Fruit fly (Drosophila melanogaster) whole organism, prepupa: ENCODE measurements around the gene CG31650.

ENCODE experiments used
- Blimp-1 ChIP-seq: fragments of 200-800 bp; sonication (Bioruptor generic); optimal IDR thresholded peaks from 3 replicates; lab custom pipeline; 2017; ENCODE audit warnings: missing biosample characterization, missing genetic modification characterization, mild to moderate bottlenecking, moderate library complexity, missing genetic modification reagents
- CG1621 ChIP-seq: fragments of 200-800 bp; sonication (Bioruptor generic); optimal IDR thresholded peaks from 3 replicates; lab custom pipeline; 2018; ENCODE audit warnings: missing biosample characterization, mild to moderate bottlenecking, missing genetic modification characterization
- CG16779 ChIP-seq: fragments of 200-800 bp; sonication (Bioruptor generic); optimal IDR thresholded peaks from 3 replicates; lab custom pipeline; 2017; ENCODE audit warnings: missing biosample characterization, mild to moderate bottlenecking, missing genetic modification characterization
- CG3032 ChIP-seq: fragments of 200-800 bp; optimal IDR thresholded peaks from 2 replicates; lab custom pipeline; 2019; ENCODE audit warnings: missing biosample characterization, mild to moderate bottlenecking, missing genetic modification characterization, moderate library complexity
- CG6163 ChIP-seq: fragments of 200-800 bp; sonication (Bioruptor generic); IDR thresholded peaks from 3 replicates; pipeline ENCODE4 v1.3.6; 2022; ENCODE audit warnings: missing biosample characterization, missing genetic modification characterization
- CG8119 ChIP-seq: fragments of 200-800 bp; sonication (Bioruptor generic); IDR thresholded peaks from 3 replicates; pipeline ENCODE4 v1.3.6; 2022; ENCODE audit warnings: missing biosample characterization, missing genetic modification characterization
- Lpt ChIP-seq: fragments of 200-800 bp; sonication (Bioruptor generic); optimal IDR thresholded peaks from 3 replicates; lab custom pipeline; 2016; ENCODE audit warnings: missing biosample characterization, missing genetic modification characterization
- Sox102F ChIP-seq: fragments of 200-800 bp; sonication (Bioruptor generic); optimal IDR thresholded peaks from 2 replicates; lab custom pipeline; 2016; ENCODE audit warnings: missing biosample characterization, mild to moderate bottlenecking, missing genetic modification characterization
- Sox14 ChIP-seq: fragments of 200-800 bp; sonication (Bioruptor generic); optimal IDR thresholded peaks from 3 replicates; lab custom pipeline; 2016; ENCODE audit warnings: missing biosample characterization, missing genetic modification characterization
- acj6 ChIP-seq: fragments of 200-800 bp; sonication (Bioruptor generic); optimal IDR thresholded peaks from 3 replicates; lab custom pipeline; 2016; ENCODE audit warnings: missing biosample characterization, missing genetic modification characterization
- cyc ChIP-seq: fragments of 200-800 bp; sonication (Bioruptor generic); optimal IDR thresholded peaks from 3 replicates; lab custom pipeline; 2016; ENCODE audit warnings: missing biosample characterization, missing genetic modification characterization
- dsx ChIP-seq: fragments of 200-800 bp; optimal IDR thresholded peaks from 3 replicates; lab custom pipeline; 2019; ENCODE audit warnings: missing biosample characterization, mild to moderate bottlenecking, missing genetic modification characterization, moderate library complexity; ENCODE audit not compliant: poor library complexity, severe bottlenecking
- eg ChIP-seq: fragments of 200-800 bp; sonication (Bioruptor generic); IDR thresholded peaks from 3 replicates; pipeline ENCODE4 v1.3.6; 2022; ENCODE audit warnings: missing biosample characterization, missing genetic modification characterization
- vri ChIP-seq: fragments of 200-800 bp; sonication (Bioruptor generic); optimal IDR thresholded peaks from 3 replicates; lab custom pipeline; 2016; ENCODE audit warnings: missing biosample characterization, mild to moderate bottlenecking, missing genetic modification characterization

- TF ChIP-seq Sox14 (GFP tag; lab: Kevin White, UChicago) (no peak), CG8119 (GFP tag; lab: Robert Waterston, UW) (peak; percentile 41; the same call in 2 of the 3 replicates), CG16779 (tag; lab: Kevin White, UChicago) (no peak), dsx (GFP tag; lab: Kevin White, UChicago) (no peak), CG1621 (tag; lab: Kevin White, UChicago) (no peak), vri (GFP tag; lab: Kevin White, UChicago) (no peak), acj6 (peak; percentile 9), Sox102F (GFP tag; lab: Kevin White, UChicago) (no peak), CG6163 (GFP tag; lab: Robert Waterston, UW) (no peak), cyc (GFP tag; lab: Kevin White, UChicago) (no peak), eg (no peak), Lpt (GFP tag; lab: Kevin White, UChicago) (no peak), CG3032 (tag; lab: Kevin White, UChicago) (peak; percentile 10), Blimp-1 (GFP tag; lab: Kevin White, UChicago) (no peak)
Measured at dm6 chr2L:5042076-5042475, 2.4 kb downstream of the CG31650 start.
